Worm (Caenorhabditis elegans): ENCODE measurements around the gene bli-2.

Gene bli-2

DNA sequence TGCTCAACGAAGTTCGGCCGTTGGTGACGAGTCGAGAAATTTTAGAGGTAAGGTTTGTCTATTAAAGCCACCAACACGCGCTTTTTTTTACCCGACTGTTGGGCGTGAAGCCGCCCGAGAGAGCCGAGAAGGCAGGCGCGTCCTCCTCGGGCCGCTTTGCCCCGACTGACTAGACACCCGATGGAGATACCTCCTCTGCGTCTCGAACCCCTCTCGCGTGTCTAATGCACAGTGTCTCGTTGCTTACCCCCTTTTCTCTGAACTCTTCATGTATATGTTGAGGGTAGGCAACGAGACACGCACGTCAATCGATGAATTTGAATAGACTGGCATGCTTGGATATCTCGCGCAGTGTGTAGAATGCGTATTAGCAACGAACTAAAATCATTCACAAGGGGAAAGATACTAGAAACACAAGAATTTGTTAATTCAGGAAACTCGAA, 9.5 kb upstream of the bli-2 start (continued):
- peak; percentile 44 for TF ChIP-seq mep-1 (tag; optimal IDR thresholded peaks at IDR 0.05)
- peak; percentile 93 for TF ChIP-seq unc-120 (tag; optimal IDR thresholded peaks at IDR 0.05; ENCODE audit: poor library complexity, severe bottlenecking)
- peak; percentile 38 for TF ChIP-seq nhr-2 (tag; optimal IDR thresholded peaks at IDR 0.05)
- TF ChIP-seq ham-2 (GFP tag; optimal IDR thresholded peaks at IDR 0.05) = peak; percentile 96

DNA sequence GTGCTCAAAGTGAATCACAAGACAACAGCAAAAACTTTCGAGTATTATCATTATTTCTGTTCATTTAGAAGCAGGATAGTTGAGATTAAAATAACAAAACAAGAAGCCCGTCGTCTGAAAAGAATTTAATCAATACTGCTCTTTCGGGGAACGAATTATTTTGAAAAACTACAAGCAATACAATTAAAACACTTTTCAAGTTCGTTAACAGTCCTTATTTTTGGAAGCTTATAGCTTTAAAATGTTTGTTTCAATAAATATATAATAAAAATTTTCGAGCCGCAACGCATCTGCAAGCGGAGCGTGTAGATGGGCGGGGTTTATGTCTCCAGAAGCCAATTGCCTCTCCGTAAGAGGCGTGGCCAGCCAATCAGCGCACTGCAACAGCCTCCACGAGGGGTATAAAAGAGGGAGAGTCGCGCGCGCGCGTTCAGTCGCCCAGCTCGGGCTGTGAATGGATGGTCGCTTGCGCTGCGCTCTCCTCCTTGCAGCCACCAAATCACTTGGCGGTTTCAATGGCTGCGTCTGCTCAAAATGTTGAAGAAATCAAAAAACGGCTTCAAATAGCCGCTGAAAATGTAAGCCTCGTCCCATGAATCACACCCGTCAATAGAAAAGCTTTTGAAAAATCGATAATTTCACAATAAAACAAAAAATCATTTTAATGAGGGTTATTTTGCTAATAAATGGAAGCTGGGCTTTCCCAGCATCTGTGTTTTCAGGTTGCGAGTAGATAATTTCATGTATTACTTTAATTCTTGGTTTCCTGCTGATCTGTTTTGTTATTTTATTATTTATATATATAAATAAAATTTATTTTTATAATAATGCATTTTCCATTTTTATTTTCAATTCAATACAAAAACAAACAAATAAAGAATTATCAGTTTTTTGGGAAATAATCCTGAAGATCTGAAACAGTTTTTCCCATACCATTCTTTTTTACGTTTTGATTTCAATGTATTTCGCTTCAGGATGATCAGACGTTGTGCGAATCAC, 8.8 kb upstream of the bli-2 start, which contains the start of the genes ift-43 and mdt-26:
TSS of gene ift-43 (minus strand) at position 51 of the 999 bp plus-strand sequence.
TSS of gene mdt-26 (plus strand) at position 446 of the 999 bp plus-strand sequence.
- TF ChIP-seq ces-1 (GFP tag; optimal IDR thresholded peaks at IDR 0.05) (peak; percentile 36), sptf-1 (tag; optimal IDR thresholded peaks at IDR 0.05) (peak; percentile 85), unc-39 (tag; optimal IDR thresholded peaks at IDR 0.05) (no peak), drap-1 (GFP tag; optimal IDR thresholded peaks at IDR 0.05) (peak; percentile 70), sem-2 (GFP tag; optimal IDR thresholded peaks at IDR 0.05) (no peak), ceh-39 (tag; optimal IDR thresholded peaks at IDR 0.05) (no peak), tbx-8 (GFP tag; optimal IDR thresholded peaks at IDR 0.05) (no peak), lin-13 (tag; optimal IDR thresholded peaks at IDR 0.05) (peak; percentile 73), nhr-2 (tag; optimal IDR thresholded peaks at IDR 0.05) (no peak), mls-2 (tag; optimal IDR thresholded peaks at IDR 0.05) (peak; percentile 40), nhr-12 (tag; optimal IDR thresholded peaks at IDR 0.05) (no peak), unc-62 (GFP tag; optimal IDR thresholded peaks at IDR 0.05) (peak; percentile 42), unc-120 (tag; optimal IDR thresholded peaks at IDR 0.05; ENCODE audit: poor library complexity, severe bottlenecking) (peak; percentile 74), mep-1 (tag; optimal IDR thresholded peaks at IDR 0.05) (peak; percentile 42), ham-2 (GFP tag; optimal IDR thresholded peaks at IDR 0.05) (peak; percentile 78), ztf-11 (tag; optimal IDR thresholded peaks at IDR 0.05) (peak; percentile 20), nhr-237 (tag; optimal IDR thresholded peaks at IDR 0.05) (no peak), M03D4.4 (tag; optimal IDR thresholded peaks at IDR 0.05) (peak; percentile 67), snpc-4 (tag; optimal IDR thresholded peaks at IDR 0.05) (no peak), flh-1 (GFP tag; optimal IDR thresholded peaks at IDR 0.05) (peak; percentile 32), elt-3 (tag; optimal IDR thresholded peaks at IDR 0.05) (no peak), ceh-43 (GFP tag; optimal IDR thresholded peaks at IDR 0.05) (no peak), cnd-1 (tag; optimal IDR thresholded peaks at IDR 0.05) (peak; percentile 80), pha-4 (tag; optimal IDR thresholded peaks at IDR 0.05) (peak; percentile 53), bed-3 (GFP tag; optimal IDR thresholded peaks at IDR 0.05) (no peak), zip-8 (tag; optimal IDR thresholded peaks at IDR 0.05) (no peak), lsy-2 (tag; optimal IDR thresholded peaks at IDR 0.05) (peak; percentile 86), mab-5 (tag; optimal IDR thresholded peaks at IDR 0.05) (peak; percentile 48), hlh-1 (tag; optimal IDR thresholded peaks at IDR 0.05) (peak; percentile 55)

DNA sequence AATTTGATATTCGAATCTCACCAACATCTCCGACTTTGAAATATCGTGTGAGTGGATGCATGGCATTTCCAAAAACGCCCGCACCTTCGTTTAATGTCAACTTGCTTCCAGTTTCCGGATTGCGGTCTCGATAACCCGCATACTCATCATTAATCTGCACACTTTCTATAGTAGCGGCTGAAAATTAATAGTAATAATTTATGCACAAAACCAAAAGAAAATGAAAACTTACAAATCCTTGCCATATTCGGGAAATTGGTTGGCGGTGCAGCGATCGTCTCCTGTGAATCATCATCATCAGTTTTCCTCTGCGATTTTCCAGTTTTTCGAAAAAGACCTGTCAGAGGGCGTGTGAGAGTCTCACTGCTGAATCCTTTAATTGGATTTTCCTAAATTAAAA, 7.9 kb upstream of the bli-2 start:
- no peak for TF ChIP-seq ceh-43 (GFP tag; optimal IDR thresholded peaks at IDR 0.05)

DNA sequence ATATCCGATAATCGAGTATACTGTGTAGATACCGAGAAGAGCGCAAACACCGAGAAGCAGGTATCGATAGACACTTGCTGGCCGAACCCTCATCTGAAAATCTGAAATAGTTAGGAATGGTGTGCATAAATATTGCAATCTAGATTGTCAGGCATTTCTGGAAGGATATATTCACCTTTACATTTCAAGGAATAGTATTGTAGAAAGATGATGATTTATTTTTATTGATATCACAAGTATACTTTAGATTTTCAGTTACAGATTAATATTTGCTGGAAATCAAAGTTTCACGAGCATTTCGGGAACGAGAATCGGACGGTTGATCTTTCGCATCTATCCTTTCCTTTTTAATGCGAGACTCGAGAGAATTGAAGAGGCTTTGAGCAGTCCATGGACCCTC, 7.4 kb upstream of the bli-2 start, which contains the start of gene fut-3:
TSS of gene fut-3 (minus strand) at position 101 of the 400 bp plus-strand sequence.
- no peak for TF ChIP-seq cnd-1 (tag; optimal IDR thresholded peaks at IDR 0.05)
- no peak for TF ChIP-seq lin-32 (GFP tag; optimal IDR thresholded peaks at IDR 0.05)
- TF ChIP-seq hlh-1 (tag; optimal IDR thresholded peaks at IDR 0.05) = no peak
- no peak for TF ChIP-seq ceh-83 (GFP tag; optimal IDR thresholded peaks at IDR 0.05)
- no peak for TF ChIP-seq nhr-2 (tag; optimal IDR thresholded peaks at IDR 0.05)
- TF ChIP-seq elt-1 (tag; optimal IDR thresholded peaks at IDR 0.05; ENCODE audit: borderline replicate concordance, insufficient read depth) = no peak
- TF ChIP-seq unc-39 (tag; optimal IDR thresholded peaks at IDR 0.05) = no peak
- TF ChIP-seq pha-4 (tag; optimal IDR thresholded peaks at IDR 0.05) = no peak
- TF ChIP-seq sem-2 (GFP tag; optimal IDR thresholded peaks at IDR 0.05) = no peak

Measured in whole organism, mixed stage, embryonic.